Fruit fly (Drosophila melanogaster) whole organism, prepupa: ENCODE measurements around the gene CG14511.
A peak's percentile ranks its signal among the peaks of the same experiment; 100 is the strongest.

Experiments used
- Blimp-1 ChIP-seq: fragments of 200-800 bp; sonication (Bioruptor generic); optimal IDR thresholded peaks from 3 replicates; lab custom pipeline; 2017; ENCODE audit warnings: missing biosample characterization, missing genetic modification characterization, mild to moderate bottlenecking, moderate library complexity, missing genetic modification reagents
- CG10631 ChIP-seq: fragments of 200-800 bp; sonication (Bioruptor generic); optimal IDR thresholded peaks from 2 replicates; lab custom pipeline; 2016; ENCODE audit warnings: missing biosample characterization, missing genetic modification characterization
- CG10669 ChIP-seq: fragments of 200-800 bp; sonication (Bioruptor generic); optimal IDR thresholded peaks from 3 replicates; lab custom pipeline; 2018; ENCODE audit warnings: missing biosample characterization, mild to moderate bottlenecking, missing genetic modification characterization, moderate library complexity
- CG11294 ChIP-seq: fragments of 200-800 bp; sonication (Bioruptor generic); IDR thresholded peaks from 2 replicates; pipeline ENCODE4 v1.3.6; 2022; ENCODE audit warnings: missing biosample characterization, missing genetic modification characterization
- CG1621 ChIP-seq: fragments of 200-800 bp; sonication (Bioruptor generic); optimal IDR thresholded peaks from 3 replicates; lab custom pipeline; 2018; ENCODE audit warnings: missing biosample characterization, mild to moderate bottlenecking, missing genetic modification characterization
- CG16779 ChIP-seq: fragments of 200-800 bp; sonication (Bioruptor generic); optimal IDR thresholded peaks from 3 replicates; lab custom pipeline; 2017; ENCODE audit warnings: missing biosample characterization, mild to moderate bottlenecking, missing genetic modification characterization
- CG3032 ChIP-seq: fragments of 200-800 bp; optimal IDR thresholded peaks from 2 replicates; lab custom pipeline; 2019; ENCODE audit warnings: missing biosample characterization, mild to moderate bottlenecking, missing genetic modification characterization, moderate library complexity
- CG31627 ChIP-seq: fragments of 200-800 bp; sonication (Bioruptor generic); optimal IDR thresholded peaks from 3 replicates; lab custom pipeline; 2016; ENCODE audit warnings: missing biosample characterization, missing genetic modification characterization
- CG32006 ChIP-seq: fragments of 200-800 bp; sonication (Bioruptor generic); optimal IDR thresholded peaks from 3 replicates; lab custom pipeline; 2017; ENCODE audit warnings: missing biosample characterization, mild to moderate bottlenecking, missing genetic modification characterization
- CG34406 ChIP-seq: fragments of 200-800 bp; sonication (Bioruptor generic); optimal IDR thresholded peaks from 3 replicates; lab custom pipeline; 2016; ENCODE audit warnings: missing biosample characterization, missing genetic modification characterization
- CG3919 ChIP-seq: fragments of 200-800 bp; sonication (Bioruptor generic); optimal IDR thresholded peaks from 3 replicates; lab custom pipeline; 2016; ENCODE audit warnings: missing biosample characterization, missing genetic modification characterization
- CG4318 ChIP-seq: fragments of 200-800 bp; sonication (Bioruptor generic); optimal IDR thresholded peaks from 3 replicates; lab custom pipeline; 2017; ENCODE audit warnings: missing biosample characterization, mild to moderate bottlenecking, missing genetic modification characterization
- CG6163 ChIP-seq: fragments of 200-800 bp; sonication (Bioruptor generic); IDR thresholded peaks from 3 replicates; pipeline ENCODE4 v1.3.6; 2022; ENCODE audit warnings: missing biosample characterization, missing genetic modification characterization
- CG6276 ChIP-seq: fragments of 200-800 bp; sonication (Bioruptor generic); optimal IDR thresholded peaks from 2 replicates; lab custom pipeline; 2017; ENCODE audit warnings: missing biosample characterization, mild to moderate bottlenecking, missing genetic modification characterization
- CG6792 ChIP-seq: fragments of 200-800 bp; sonication (Bioruptor generic); optimal IDR thresholded peaks from 3 replicates; lab custom pipeline; 2016; ENCODE audit warnings: missing biosample characterization, missing genetic modification characterization
- CG6808 ChIP-seq: fragments of 200-800 bp; sonication (Bioruptor generic); optimal IDR thresholded peaks from 3 replicates; lab custom pipeline; 2017; ENCODE audit warnings: missing biosample characterization, missing genetic modification characterization, mild to moderate bottlenecking, moderate library complexity, missing genetic modification reagents
- CG6854 ChIP-seq: fragments of 200-800 bp; sonication (Bioruptor generic); optimal IDR thresholded peaks from 2 replicates; lab custom pipeline; 2017; ENCODE audit warnings: missing biosample characterization, mild to moderate bottlenecking, missing genetic modification characterization
- CG7368 ChIP-seq: fragments of 200-800 bp; sonication (Bioruptor generic); optimal IDR thresholded peaks from 3 replicates; lab custom pipeline; 2016; ENCODE audit warnings: missing biosample characterization, missing genetic modification characterization
- CG8119 ChIP-seq: fragments of 200-800 bp; sonication (Bioruptor generic); IDR thresholded peaks from 3 replicates; pipeline ENCODE4 v1.3.6; 2022; ENCODE audit warnings: missing biosample characterization, missing genetic modification characterization
- CG8319 ChIP-seq: fragments of 200-800 bp; sonication (Bioruptor generic); optimal IDR thresholded peaks from 3 replicates; lab custom pipeline; 2016; ENCODE audit warnings: missing biosample characterization, missing genetic modification characterization
- CG8632 ChIP-seq: fragments of 200-800 bp; sonication (Bioruptor generic); optimal IDR thresholded peaks from 3 replicates; lab custom pipeline; 2016; ENCODE audit warnings: missing biosample characterization, missing genetic modification characterization
- Eip93F ChIP-seq: fragments of 200-800 bp; sonication (Bioruptor generic); optimal IDR thresholded peaks from 2 replicates; lab custom pipeline; 2016; ENCODE audit warnings: missing biosample characterization, mild to moderate bottlenecking, missing genetic modification characterization
- Ets21C ChIP-seq: fragments of 200-800 bp; sonication (Bioruptor generic); optimal IDR thresholded peaks from 3 replicates; lab custom pipeline; 2016; ENCODE audit warnings: missing biosample characterization, missing genetic modification characterization
- Ets96B ChIP-seq: fragments of 200-800 bp; optimal IDR thresholded peaks from 2 replicates; lab custom pipeline; 2019; ENCODE audit warnings: missing biosample characterization, mild to moderate bottlenecking, missing genetic modification characterization, moderate library complexity
- Hr38 ChIP-seq: sonication (Bioruptor generic); optimal IDR thresholded peaks from 2 replicates; lab custom pipeline; 2016; ENCODE audit warnings: missing biosample characterization, missing genetic modification characterization
- Hr39 ChIP-seq: fragments of 200-800 bp; sonication (Bioruptor generic); optimal IDR thresholded peaks from 2 replicates; lab custom pipeline; 2016; ENCODE audit warnings: missing biosample characterization, missing genetic modification characterization
- Hr4 ChIP-seq: fragments of 200-800 bp; sonication (Bioruptor generic); optimal IDR thresholded peaks from 3 replicates; lab custom pipeline; 2016; ENCODE audit warnings: missing biosample characterization, missing genetic modification characterization
- Lpt ChIP-seq: fragments of 200-800 bp; sonication (Bioruptor generic); optimal IDR thresholded peaks from 3 replicates; lab custom pipeline; 2016; ENCODE audit warnings: missing biosample characterization, missing genetic modification characterization
- Met ChIP-seq: fragments of 200-800 bp; sonication (Bioruptor generic); optimal IDR thresholded peaks from 3 replicates; lab custom pipeline; 2016; ENCODE audit warnings: missing biosample characterization, missing genetic modification characterization
- Smox ChIP-seq: fragments of 200-800 bp; sonication (Bioruptor generic); optimal IDR thresholded peaks from 3 replicates; lab custom pipeline; 2016; ENCODE audit warnings: missing biosample characterization, missing genetic modification characterization
- Sox102F ChIP-seq: fragments of 200-800 bp; sonication (Bioruptor generic); optimal IDR thresholded peaks from 2 replicates; lab custom pipeline; 2016; ENCODE audit warnings: missing biosample characterization, mild to moderate bottlenecking, missing genetic modification characterization
- Sox14 ChIP-seq: fragments of 200-800 bp; sonication (Bioruptor generic); optimal IDR thresholded peaks from 3 replicates; lab custom pipeline; 2016; ENCODE audit warnings: missing biosample characterization, missing genetic modification characterization
- Sox15 ChIP-seq: fragments of 200-800 bp; sonication (Bioruptor generic); optimal IDR thresholded peaks from 3 replicates; lab custom pipeline; 2016; ENCODE audit warnings: missing biosample characterization, missing genetic modification characterization
- cyc ChIP-seq: fragments of 200-800 bp; sonication (Bioruptor generic); optimal IDR thresholded peaks from 3 replicates; lab custom pipeline; 2016; ENCODE audit warnings: missing biosample characterization, missing genetic modification characterization
- dac ChIP-seq: fragments of 200-800 bp; sonication (Bioruptor generic); optimal IDR thresholded peaks from 2 replicates; lab custom pipeline; 2017; ENCODE audit warnings: missing biosample characterization, mild to moderate bottlenecking, missing genetic modification characterization
- dsx ChIP-seq: fragments of 200-800 bp; optimal IDR thresholded peaks from 3 replicates; lab custom pipeline; 2019; ENCODE audit warnings: missing biosample characterization, mild to moderate bottlenecking, missing genetic modification characterization, moderate library complexity; ENCODE audit not compliant: poor library complexity, severe bottlenecking
- eg ChIP-seq: fragments of 200-800 bp; sonication (Bioruptor generic); IDR thresholded peaks from 3 replicates; pipeline ENCODE4 v1.3.6; 2022; ENCODE audit warnings: missing biosample characterization, missing genetic modification characterization
- esn ChIP-seq: fragments of 200-800 bp; sonication (Bioruptor generic); optimal IDR thresholded peaks from 2 replicates; lab custom pipeline; 2016; ENCODE audit warnings: missing biosample characterization, mild to moderate bottlenecking, missing genetic modification characterization, moderate library complexity
- fd59A ChIP-seq: fragments of 200-800 bp; sonication (Bioruptor generic); optimal IDR thresholded peaks from 2 replicates; lab custom pipeline; 2017; ENCODE audit warnings: missing biosample characterization, mild to moderate bottlenecking, missing genetic modification characterization, missing genetic modification reagents
- fd85E ChIP-seq: fragments of 200-800 bp; sonication (Bioruptor generic); optimal IDR thresholded peaks from 3 replicates; lab custom pipeline; 2016; ENCODE audit warnings: missing biosample characterization, missing genetic modification characterization
- lz ChIP-seq: fragments of 200-800 bp; sonication (Bioruptor generic); optimal IDR thresholded peaks from 3 replicates; lab custom pipeline; 2016; ENCODE audit warnings: missing biosample characterization, missing genetic modification characterization
- pdm3 ChIP-seq: fragments of 200-800 bp; sonication (Bioruptor generic); optimal IDR thresholded peaks from 3 replicates; lab custom pipeline; 2016; ENCODE audit warnings: missing biosample characterization, missing genetic modification characterization
- salr ChIP-seq, 2 experiments: fragments of 200-800 bp; sonication (Bioruptor generic); optimal IDR thresholded peaks; 3 replicates each; lab custom pipeline; 2016 to 2018; ENCODE audit warnings: missing biosample characterization in 2 of 2, missing genetic modification characterization in 2 of 2, mild to moderate bottlenecking in 1 of 2
- spab ChIP-seq: fragments of 200-800 bp; sonication (Bioruptor generic); optimal IDR thresholded peaks from 2 replicates; lab custom pipeline; 2017; ENCODE audit warnings: missing biosample characterization, mild to moderate bottlenecking, missing genetic modification characterization, missing genetic modification reagents
- svp ChIP-seq: fragments of 200-800 bp; sonication (Bioruptor generic); peaks from one replicate; lab custom pipeline; 2016; ENCODE audit warnings: missing biosample characterization, missing genetic modification characterization

Gene CG14511

dm6 chr3R:29103227-29103626, 43.5 kb downstream of the CG14511 start:
- TF ChIP-seq Sox102F (GFP tag; lab: Kevin White, UChicago) (no peak), Sox15 (no peak), Eip93F (GFP tag; lab: Kevin White, UChicago) (no peak), CG10631 (no peak), CG34406 (GFP tag; lab: Kevin White, UChicago) (no peak), esn (GFP tag; lab: Kevin White, UChicago) (no peak), CG11294 (no peak), Hr39 (GFP tag; lab: Kevin White, UChicago) (no peak), Sox14 (GFP tag; lab: Kevin White, UChicago) (no peak), CG4318 (GFP tag; lab: Kevin White, UChicago) (no peak), dac (no peak), CG8632 (no peak), CG10669 (no peak), eg (GFP tag; lab: Robert Waterston, UW) (no peak), fd85E (GFP tag; lab: Kevin White, UChicago) (no peak), cyc (no peak)

DNA sequence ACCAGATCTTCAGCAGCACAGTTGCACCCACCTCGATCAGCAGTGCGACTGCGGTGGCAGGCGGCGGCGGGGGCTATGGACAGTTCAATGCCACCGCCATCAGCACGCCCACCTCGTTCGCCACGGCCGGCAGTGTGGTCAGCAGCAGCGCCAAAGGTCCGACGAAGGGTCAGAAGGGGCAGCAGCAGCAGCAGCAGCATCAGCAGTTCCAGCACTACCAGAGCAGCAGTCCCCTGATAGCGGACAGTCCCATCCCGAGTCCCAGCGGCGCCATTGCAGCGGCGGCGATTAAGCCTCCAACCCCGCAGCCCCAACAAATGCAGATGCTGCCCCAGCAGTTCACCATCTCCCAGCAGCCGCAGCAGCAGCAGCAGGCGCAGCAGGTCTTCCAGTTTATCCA, 48.7 kb downstream of the CG14511 start:
- no peak for TF ChIP-seq svp (GFP tag; lab: Kevin White, UChicago)
- no peak for TF ChIP-seq CG3032 (tag; lab: Kevin White, UChicago)
- TF ChIP-seq Eip93F (GFP tag; lab: Kevin White, UChicago), result no peak
- no peak for TF ChIP-seq CG6854 (GFP tag; lab: Kevin White, UChicago)
- TF ChIP-seq Hr38 (GFP tag; lab: Kevin White, UChicago), result no peak
- TF ChIP-seq CG6792 (GFP tag; lab: Kevin White, UChicago), result no peak
- no peak for TF ChIP-seq CG7368
- TF ChIP-seq, all 60 proteins: peak for 0

DNA sequence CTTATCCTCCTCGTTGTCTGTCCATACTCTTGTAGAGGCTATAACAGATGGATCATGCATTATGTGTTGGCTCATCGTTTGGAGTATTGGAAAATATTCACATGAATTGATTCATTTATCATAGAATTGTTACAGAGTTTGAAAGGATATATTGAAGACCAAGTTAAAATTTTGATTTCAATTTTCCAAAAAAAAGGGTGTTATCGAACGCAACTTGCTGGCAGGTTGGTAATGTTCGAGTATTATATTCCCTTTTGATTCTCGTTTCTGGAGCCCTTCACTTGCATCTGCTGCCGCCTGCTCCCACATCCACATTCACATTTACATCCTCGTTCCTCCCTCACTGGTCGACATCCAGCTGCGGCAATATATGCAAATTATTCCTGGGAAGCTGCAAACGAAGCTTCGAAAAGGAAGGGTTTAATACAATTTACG, 50.7 kb downstream of the CG14511 start:
- TF ChIP-seq Sox102F (GFP tag; lab: Kevin White, UChicago), result peak; percentile 89
- peak; percentile 91 for TF ChIP-seq CG6163 (GFP tag; lab: Robert Waterston, UW)
- peak; percentile 88 for TF ChIP-seq CG31627 (GFP tag; lab: Kevin White, UChicago)
- peak; percentile 67 for TF ChIP-seq CG34406 (GFP tag; lab: Kevin White, UChicago)
- TF ChIP-seq CG1621 (tag; lab: Kevin White, UChicago), result peak; percentile 72
- peak; percentile 66 for TF ChIP-seq CG8632
- TF ChIP-seq CG4318 (GFP tag; lab: Kevin White, UChicago), result no peak
- peak; percentile 50 for TF ChIP-seq CG7368
- TF ChIP-seq lz (GFP tag; lab: Kevin White, UChicago), result peak; percentile 84
- peak; percentile 82 for TF ChIP-seq CG10631
- TF ChIP-seq svp (GFP tag; lab: Kevin White, UChicago), result peak; percentile 96
- 0 out of 3 replicates have a peak, but pooled peaks have one; percentile 25 for TF ChIP-seq eg (GFP tag; lab: Robert Waterston, UW)
- peak; percentile 83 for TF ChIP-seq spab
- peak; percentile 87 for TF ChIP-seq CG10669
- TF ChIP-seq CG6854 (GFP tag; lab: Kevin White, UChicago), result peak; percentile 22
- TF ChIP-seq dsx, result peak; percentile 83
- TF ChIP-seq Ets21C (GFP tag; lab: Kevin White, UChicago), result peak; percentile 85
- TF ChIP-seq CG11294, result no peak
- peak; percentile 61 for TF ChIP-seq Sox15
- TF ChIP-seq CG6808, result no peak
- TF ChIP-seq Hr38 (GFP tag; lab: Kevin White, UChicago), result no peak
- TF ChIP-seq CG16779 (tag; lab: Kevin White, UChicago), result peak; percentile 53
- TF ChIP-seq Met, result peak; percentile 91
- TF ChIP-seq CG32006 (GFP tag; lab: Kevin White, UChicago), result no peak
- TF ChIP-seq esn (GFP tag; lab: Kevin White, UChicago), result peak; percentile 92
- peak; percentile 85 for TF ChIP-seq cyc
- no peak for TF ChIP-seq CG6276 (GFP tag; lab: Kevin White, UChicago)
- TF ChIP-seq pdm3, result no peak
- TF ChIP-seq Smox, result no peak
- peak in 1 of 2 experiments; percentile 60 for TF ChIP-seq salr (GFP tag; optimal IDR thresholded peaks at IDR 0.05; lab: Kevin White, UChicago)
- TF ChIP-seq CG8119 (GFP tag; lab: Robert Waterston, UW), result no peak; the same call in 2 of the 3 replicates
- no peak for TF ChIP-seq Hr4
- no peak for TF ChIP-seq Lpt (GFP tag; lab: Kevin White, UChicago)
- peak; percentile 51 for TF ChIP-seq Eip93F (GFP tag; lab: Kevin White, UChicago)
- no peak for TF ChIP-seq CG8319
- TF ChIP-seq CG3919 (GFP tag; lab: Kevin White, UChicago), result peak; percentile 78
- peak; percentile 86 for TF ChIP-seq Ets96B (tag; lab: Kevin White, UChicago)
- TF ChIP-seq fd85E (GFP tag; lab: Kevin White, UChicago), result no peak
- TF ChIP-seq CG3032 (tag; lab: Kevin White, UChicago), result peak; percentile 83
- TF ChIP-seq Blimp-1, result peak; percentile 56
- peak; percentile 81 for TF ChIP-seq fd59A (GFP tag; lab: Kevin White, UChicago)
